Worm (Caenorhabditis elegans): Measurements from ENCODE around the gene Y69E1A.8.

ce11 chrIV:10979689-10980088 is 13.3 kb downstream of the Y69E1A.8 start:
- no peak for TF ChIP-seq nhr-12 (tag; optimal IDR thresholded peaks at IDR 0.05)
- no peak for TF ChIP-seq ceh-9 (tag; optimal IDR thresholded peaks at IDR 0.05)
- no peak for TF ChIP-seq nhr-23 (tag; optimal IDR thresholded peaks at IDR 0.05)
- TF ChIP-seq nhr-237 (tag; optimal IDR thresholded peaks at IDR 0.05), result no peak
- no peak for TF ChIP-seq nhr-77 (tag; optimal IDR thresholded peaks at IDR 0.05)
- TF ChIP-seq pqm-1 (tag; optimal IDR thresholded peaks at IDR 0.05), result no peak
- no peak for TF ChIP-seq lin-15B (tag; optimal IDR thresholded peaks at IDR 0.05)

All from whole organism, L3 larva.